Worm (Caenorhabditis elegans): ENCODE measurements around the gene R02F11.12.
A peak's percentile ranks its signal among the peaks of the same experiment; 100 is the strongest.

Gene R02F11.12

DNA sequence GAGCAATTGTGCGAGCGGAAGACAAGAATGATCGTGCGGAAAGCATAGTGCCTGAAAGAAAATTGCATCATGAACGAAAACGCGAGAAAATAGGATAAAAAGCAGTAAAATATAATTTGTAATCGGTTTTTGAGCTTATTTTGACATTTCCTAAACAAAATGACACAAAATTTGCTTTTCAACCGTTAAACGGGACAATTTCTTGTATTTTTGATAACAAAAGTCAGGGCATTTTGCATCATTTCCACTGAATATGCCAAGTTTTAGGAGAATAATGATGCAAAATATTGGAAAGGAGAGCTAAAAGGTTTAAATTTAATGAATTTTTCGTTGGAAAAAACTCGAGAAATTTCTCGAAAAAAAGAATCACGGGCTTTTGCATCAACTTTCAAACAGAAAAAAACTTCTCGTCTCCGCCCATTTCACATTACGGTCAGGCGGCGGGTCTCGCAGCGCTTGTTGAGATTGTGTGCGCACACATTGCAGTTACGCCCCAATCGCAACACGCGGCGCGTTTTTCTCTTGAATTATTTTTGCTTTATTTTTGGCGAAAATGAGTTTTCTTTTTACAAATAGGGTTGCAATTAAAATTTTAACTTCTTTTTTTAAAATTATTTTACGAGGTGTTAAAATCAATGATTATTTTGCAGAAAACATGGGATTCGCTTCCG lies 36.4 kb downstream of the R02F11.12 start, which contains the start of the genes hsp-6 and C37H5.5 (continued):
- TF ChIP-seq lin-14 (GFP tag; optimal IDR thresholded peaks at IDR 0.05) (no peak), aha-1 (tag; optimal IDR thresholded peaks at IDR 0.05) (no peak), nhr-77 (tag; optimal IDR thresholded peaks at IDR 0.05) (peak; percentile 55), sup-37 (GFP tag; optimal IDR thresholded peaks at IDR 0.05) (no peak), nhr-237 (tag; optimal IDR thresholded peaks at IDR 0.05) (peak; percentile 25), swsn-7 (tag; optimal IDR thresholded peaks at IDR 0.05) (peak; percentile 79), isw-1 (GFP tag; IDR thresholded peaks at IDR 0.05) (peak; percentile 84), egl-13 (tag; optimal IDR thresholded peaks at IDR 0.05) (peak; percentile 53), lir-3 (tag; optimal IDR thresholded peaks at IDR 0.05; ENCODE audit: poor library complexity) (no peak), mab-9 (GFP tag; IDR thresholded peaks at IDR 0.05) (peak; percentile 18; the same call in 1 of the 2 replicates), grh-1 (GFP tag; IDR thresholded peaks at IDR 0.05) (peak; percentile 69), nhr-47 (tag; optimal IDR thresholded peaks at IDR 0.05) (peak; percentile 83), sox-4 (tag; optimal IDR thresholded peaks at IDR 0.05) (peak; percentile 40), ceh-88 (GFP tag; IDR thresholded peaks at IDR 0.05) (no peak), unc-30 (tag; optimal IDR thresholded peaks at IDR 0.05) (no peak), nhr-85 (tag) (peak; percentile 88), lsy-2 (tag; optimal IDR thresholded peaks at IDR 0.05) (peak; percentile 87 to 95), nhr-90 (tag; optimal IDR thresholded peaks at IDR 0.05; ENCODE audit: poor library complexity) (peak; percentile 79), fos-1 (tag; optimal IDR thresholded peaks at IDR 0.05) (peak; percentile 10), efl-1 (optimal IDR thresholded peaks at IDR 0.05) (peak; percentile 78 to 83), efl-1 (GFP tag; optimal IDR thresholded peaks at IDR 0.05 in 1 of 2) (peak; percentile 67 to 97), vab-15 (tag; optimal IDR thresholded peaks at IDR 0.05) (no peak), aly-2 (tag; optimal IDR thresholded peaks at IDR 0.05) (peak; percentile 68), xbp-1 (tag; optimal IDR thresholded peaks at IDR 0.05) (peak; percentile 72), fkh-8 (tag; optimal IDR thresholded peaks at IDR 0.05) (peak; percentile 78), hlh-17 (GFP tag; optimal IDR thresholded peaks at IDR 0.05; ENCODE audit: borderline replicate concordance) (no peak), C16A3.4 (tag; optimal IDR thresholded peaks at IDR 0.05) (peak; percentile 87), jun-1 (tag; optimal IDR thresholded peaks at IDR 0.05) (peak; percentile 27), irx-1 (tag; optimal IDR thresholded peaks at IDR 0.05) (peak; percentile 55), lin-35 (GFP tag; optimal IDR thresholded peaks at IDR 0.05) (peak; percentile 66 to 84)

ce11 chrV:4834277-4834676 lies 43.8 kb downstream of the R02F11.12 start, which contains the start of gene C37H5.14:
C37H5.14 (minus strand) TSS chrV:4834377.
- no peak for TF ChIP-seq ces-1 (GFP tag; optimal IDR thresholded peaks at IDR 0.05)
- no peak for TF ChIP-seq efl-1 (optimal IDR thresholded peaks at IDR 0.05)
- peak in 1 of 2 experiments; percentile 47 for TF ChIP-seq efl-1 (GFP tag; optimal IDR thresholded peaks at IDR 0.05 in 1 of 2)
- TF ChIP-seq ceh-90 (tag; optimal IDR thresholded peaks at IDR 0.05): no peak

- TF ChIP-seq nhr-76 (tag; optimal IDR thresholded peaks at IDR 0.05) (no peak), tbx-2 (tag; optimal IDR thresholded peaks at IDR 0.05) (no peak), nhr-85 (tag) (peak; percentile 55), elt-3 (tag; optimal IDR thresholded peaks at IDR 0.05) (peak in 1 of 6 experiments; percentile 29), vab-15 (tag; optimal IDR thresholded peaks at IDR 0.05) (no peak)
Observed at ce11 chrV:4839913-4840312, 49.4 kb downstream of the R02F11.12 start, which contains the start of gene nas-9. nas-9 (minus strand) TSS chrV:4840013.

All from whole organism, L1 larva.